Fruit fly (Drosophila melanogaster) whole organism, embryonic: Measurements from ENCODE around the gene CG32073.

Source experiments
- Awh ChIP-seq: fragments of 200-800 bp; sonication (Bioruptor generic); IDR thresholded peaks from 2 replicates; pipeline ENCODE4, ENCODE4 v1.3.6; 2022; ENCODE audit warnings: missing biosample characterization, missing genetic modification characterization
- BtbVII ChIP-seq: fragments of 200-800 bp; sonication (Bioruptor generic); optimal IDR thresholded peaks from 3 replicates; lab custom pipeline; 2017; ENCODE audit warnings: missing biosample characterization, mild to moderate bottlenecking, missing genetic modification characterization
- CG10147 ChIP-seq: fragments of 200-800 bp; sonication (Bioruptor generic); optimal IDR thresholded peaks from 2 replicates; lab custom pipeline; 2019; ENCODE audit warnings: missing biosample characterization, mild to moderate bottlenecking, missing genetic modification characterization, moderate library complexity
- CG10209 ChIP-seq: fragments of 200-800 bp; sonication (Bioruptor generic); optimal IDR thresholded peaks from 3 replicates; lab custom pipeline; 2017; ENCODE audit warnings: missing biosample characterization, mild to moderate bottlenecking, missing genetic modification characterization, missing genetic modification reagents
- CG10462 ChIP-seq: fragments of 200-800 bp; sonication (Bioruptor generic); optimal IDR thresholded peaks from 2 replicates; lab custom pipeline; 2016; ENCODE audit warnings: missing biosample characterization, missing genetic modification characterization
- CG11695 ChIP-seq: fragments of 200-800 bp; sonication (Bioruptor generic); IDR thresholded peaks from 3 replicates; pipeline ENCODE4 v1.3.6; 2022; ENCODE audit warnings: missing biosample characterization, missing genetic modification characterization
- CG14014 ChIP-seq: fragments of 200-800 bp; sonication (Bioruptor generic); IDR thresholded peaks from 2 replicates; pipeline ENCODE4 v1.3.6; 2022; ENCODE audit warnings: missing biosample characterization, missing genetic modification characterization
- CG14710 ChIP-seq: fragments of 200-800 bp; sonication (Bioruptor generic); optimal IDR thresholded peaks from 3 replicates; lab custom pipeline; 2019; ENCODE audit warnings: missing biosample characterization, mild to moderate bottlenecking, missing genetic modification characterization, moderate library complexity
- CG15269 ChIP-seq: fragments of 200-800 bp; sonication (Bioruptor generic); optimal IDR thresholded peaks from 2 replicates; lab custom pipeline; 2018; ENCODE audit warnings: missing biosample characterization, mild to moderate bottlenecking, missing genetic modification characterization, moderate library complexity
- CG1529 ChIP-seq: fragments of 200-800 bp; sonication (Bioruptor generic); optimal IDR thresholded peaks from 3 replicates; lab custom pipeline; 2018; ENCODE audit warnings: missing biosample characterization, missing genetic modification characterization
- CG15601 ChIP-seq: fragments of 200-800 bp; sonication (Bioruptor generic); optimal IDR thresholded peaks from 3 replicates; lab custom pipeline; 2019; ENCODE audit warnings: missing biosample characterization, mild to moderate bottlenecking, missing genetic modification characterization, moderate library complexity
- CG17359 ChIP-seq: fragments of 200-800 bp; sonication (Bioruptor generic); optimal IDR thresholded peaks from 3 replicates; lab custom pipeline; 2018; ENCODE audit warnings: missing biosample characterization, mild to moderate bottlenecking, missing genetic modification characterization, moderate library complexity
- CG17385 ChIP-seq: fragments of 200-800 bp; sonication (Bioruptor generic); optimal IDR thresholded peaks from 3 replicates; lab custom pipeline; 2018; ENCODE audit warnings: missing biosample characterization, mild to moderate bottlenecking, missing genetic modification characterization
- CG2875 ChIP-seq: fragments of 200-800 bp; sonication (Bioruptor generic); optimal IDR thresholded peaks from 2 replicates; lab custom pipeline; 2017; ENCODE audit warnings: missing biosample characterization, mild to moderate bottlenecking, missing genetic modification characterization, missing genetic modification reagents
- CG32767 ChIP-seq: fragments of 200-800 bp; sonication (Bioruptor generic); IDR thresholded peaks from 2 replicates; pipeline ENCODE4 v1.3.6; 2022; ENCODE audit warnings: missing biosample characterization, missing genetic modification characterization
- CG4424 ChIP-seq: fragments of 200-800 bp; sonication (Bioruptor generic); optimal IDR thresholded peaks from 3 replicates; lab custom pipeline; 2016; ENCODE audit warnings: missing biosample characterization, missing genetic modification characterization
- CG4707 ChIP-seq: fragments of 200-800 bp; sonication (Bioruptor generic); optimal IDR thresholded peaks from 2 replicates; lab custom pipeline; 2018; ENCODE audit warnings: missing biosample characterization, mild to moderate bottlenecking, missing genetic modification characterization, moderate library complexity
- CG6813 ChIP-seq: fragments of 200-800 bp; sonication (Bioruptor generic); optimal IDR thresholded peaks from 2 replicates; lab custom pipeline; 2017; ENCODE audit warnings: missing biosample characterization, missing genetic modification characterization, mild to moderate bottlenecking, moderate library complexity, missing genetic modification reagents
- CG7357 ChIP-seq: fragments of 200-800 bp; sonication (Bioruptor generic); IDR thresholded peaks from 3 replicates; pipeline ENCODE4 v1.3.6; 2022; ENCODE audit warnings: missing biosample characterization, missing genetic modification characterization
- D ChIP-seq, 2 experiments: fragments of 200-800 bp in 1 of 2; fragments of >200 bp in 1 of 2; sonication (Bioruptor generic) in 1 of 2; optimal IDR thresholded peaks; 2 replicates in 1 of 2; 3 replicates in 1 of 2; lab custom pipeline; 2017; ENCODE audit warnings: mild to moderate bottlenecking in 1 of 2, missing biosample characterization in 1 of 2, missing genetic modification characterization in 1 of 2, missing genetic modification reagents in 1 of 2
- Eip74EF ChIP-seq, 2 experiments: fragments of 200-800 bp in 1 of 2; fragments of >200 bp in 1 of 2; sonication (Bioruptor generic) in 1 of 2; optimal IDR thresholded peaks; 2 replicates each; lab custom pipeline; 2017 to 2019; ENCODE audit warnings: missing biosample characterization in 2 of 2, missing genetic modification characterization in 2 of 2, mild to moderate bottlenecking in 1 of 2, moderate library complexity in 1 of 2
- Fer3 ChIP-seq: fragments of 200-800 bp; sonication (Bioruptor generic); optimal IDR thresholded peaks from 2 replicates; lab custom pipeline; 2018; ENCODE audit warnings: missing biosample characterization, mild to moderate bottlenecking, missing genetic modification characterization, moderate library complexity
- HHEX ChIP-seq: fragments of 200-800 bp; sonication (Bioruptor generic); optimal IDR thresholded peaks from 3 replicates; lab custom pipeline; 2017; ENCODE audit warnings: missing biosample characterization, mild to moderate bottlenecking, missing genetic modification characterization, missing genetic modification reagents
- HLH54F ChIP-seq: fragments of 200-800 bp; sonication (Bioruptor generic); optimal IDR thresholded peaks from 3 replicates; lab custom pipeline; 2016; ENCODE audit warnings: missing biosample characterization, missing genetic modification characterization
- Hand ChIP-seq: fragments of 200-800 bp; sonication (Bioruptor generic); optimal IDR thresholded peaks from 2 replicates; lab custom pipeline; 2017; ENCODE audit warnings: mild to moderate bottlenecking, missing biosample characterization, missing genetic modification reagents, missing genetic modification characterization
- Lpt ChIP-seq: fragments of >200 bp; optimal IDR thresholded peaks from 2 replicates; lab custom pipeline; 2018; ENCODE audit warnings: missing biosample characterization, missing genetic modification characterization
- NK7.1 ChIP-seq: fragments of 200-800 bp; sonication (Bioruptor generic); optimal IDR thresholded peaks from 3 replicates; lab custom pipeline; 2016; ENCODE audit warnings: missing biosample characterization, missing genetic modification characterization
- Oli ChIP-seq: fragments of 200-800 bp; sonication (Bioruptor generic); optimal IDR thresholded peaks from 2 replicates; lab custom pipeline; 2018; ENCODE audit warnings: missing biosample characterization, mild to moderate bottlenecking, missing genetic modification characterization, moderate library complexity
- PHDP ChIP-seq: fragments of 200-800 bp; sonication (Bioruptor generic); optimal IDR thresholded peaks from 3 replicates; lab custom pipeline; 2018; ENCODE audit warnings: missing biosample characterization, mild to moderate bottlenecking, missing genetic modification characterization, moderate library complexity
- al ChIP-seq: fragments of 200-800 bp; sonication (Bioruptor generic); IDR thresholded peaks from 2 replicates; pipeline ENCODE4 v1.3.6; 2022; ENCODE audit warnings: missing biosample characterization, missing genetic modification characterization
- bsh ChIP-seq, 2 experiments: fragments of 200-800 bp; sonication (Bioruptor generic); optimal IDR thresholded peaks; 2 replicates each; lab custom pipeline; 2017 to 2018; ENCODE audit warnings: mild to moderate bottlenecking in 2 of 2, missing biosample characterization in 2 of 2, missing genetic modification characterization in 2 of 2, moderate library complexity in 1 of 2
- cg ChIP-seq: fragments of 200-800 bp; sonication (Bioruptor generic); optimal IDR thresholded peaks from 3 replicates; lab custom pipeline; 2019; ENCODE audit warnings: missing biosample characterization, mild to moderate bottlenecking, missing genetic modification characterization, moderate library complexity
- chinmo ChIP-seq: fragments of 200-800 bp; sonication (Bioruptor generic); IDR thresholded peaks from 4 replicates; pipeline ENCODE4 v1.3.6; 2022; ENCODE audit warnings: missing biosample characterization, missing genetic modification characterization; ENCODE audit not compliant: partially characterized antibody
- cwo ChIP-seq: fragments of 200-800 bp; sonication (Bioruptor generic); optimal IDR thresholded peaks from 3 replicates; lab custom pipeline; 2017; ENCODE audit warnings: missing biosample characterization, missing genetic modification characterization, mild to moderate bottlenecking, moderate library complexity, missing genetic modification reagents
- dmrt11E ChIP-seq: fragments of 200-800 bp; sonication (Bioruptor generic); optimal IDR thresholded peaks from 3 replicates; lab custom pipeline; 2018; ENCODE audit warnings: missing biosample characterization, mild to moderate bottlenecking, missing genetic modification characterization, moderate library complexity
- dpn ChIP-seq, 2 experiments: fragments of 200-800 bp; sonication (Bioruptor generic); optimal IDR thresholded peaks; 3 replicates each; lab custom pipeline; 2016; ENCODE audit warnings: missing biosample characterization in 2 of 2, missing genetic modification characterization in 2 of 2
- gem ChIP-seq: fragments of 200-800 bp; sonication (Bioruptor generic); optimal IDR thresholded peaks from 2 replicates; lab custom pipeline; 2019; ENCODE audit warnings: missing biosample characterization, mild to moderate bottlenecking, missing genetic modification characterization, moderate library complexity
- lab ChIP-seq: fragments of 200-800 bp; sonication (Bioruptor generic); optimal IDR thresholded peaks from 3 replicates; lab custom pipeline; 2017; ENCODE audit warnings: missing biosample characterization, missing genetic modification characterization, mild to moderate bottlenecking, moderate library complexity, missing genetic modification reagents
- lbe ChIP-seq: fragments of 200-800 bp; sonication (Bioruptor generic); optimal IDR thresholded peaks from 2 replicates; lab custom pipeline; 2016; ENCODE audit warnings: missing biosample characterization, mild to moderate bottlenecking, missing genetic modification characterization
- sd ChIP-seq: fragments of 200-800 bp; sonication (Bioruptor generic); optimal IDR thresholded peaks from 3 replicates; lab custom pipeline; 2018; ENCODE audit warnings: missing biosample characterization, mild to moderate bottlenecking, missing genetic modification characterization, moderate library complexity
- sqz ChIP-seq: fragments of 200-800 bp; sonication (Bioruptor generic); optimal IDR thresholded peaks from 3 replicates; lab custom pipeline; 2018; ENCODE audit warnings: missing biosample characterization, mild to moderate bottlenecking, missing genetic modification characterization
- stc ChIP-seq: fragments of 200-800 bp; sonication (Bioruptor generic); IDR thresholded peaks from 2 replicates; pipeline ENCODE4 v1.3.6; 2022; ENCODE audit warnings: missing biosample characterization, missing genetic modification characterization
- tgo ChIP-seq: fragments of 200-800 bp; sonication (Bioruptor generic); IDR thresholded peaks from 3 replicates; pipeline ENCODE4 v1.3.6; 2022; ENCODE audit warnings: missing biosample characterization, missing genetic modification characterization
- wdn ChIP-seq: fragments of 200-800 bp; sonication (Bioruptor generic); IDR thresholded peaks from 2 replicates; pipeline ENCODE4 v1.3.6; 2022; ENCODE audit warnings: missing biosample characterization, missing genetic modification characterization
- wor ChIP-seq: fragments of 200-800 bp; sonication (Bioruptor generic); IDR thresholded peaks from 2 replicates; pipeline ENCODE4 v1.3.6; 2022; ENCODE audit warnings: missing biosample characterization, missing genetic modification characterization
- zen ChIP-seq: fragments of 200-800 bp; sonication (Bioruptor generic); optimal IDR thresholded peaks from 3 replicates; lab custom pipeline; 2018; ENCODE audit warnings: missing biosample characterization, mild to moderate bottlenecking, missing genetic modification characterization, moderate library complexity

Gene CG32073

dm6 chr3L:11148478-11149251 lies 41.3 kb upstream of the CG32073 start (continued):
- TF ChIP-seq bsh (GFP tag; optimal IDR thresholded peaks at IDR 0.05; lab: Kevin White, UChicago) (peak; percentile 64 to 80), chinmo (GFP tag; lab: Robert Waterston, UW) (peak; percentile 89; the same call in 2 of the 4 replicates), CG17385 (GFP tag; lab: Kevin White, UChicago) (peak; percentile 29), CG2875 (GFP tag; lab: Kevin White, UChicago) (peak; percentile 22), stc (GFP tag; lab: Robert Waterston, UW) (no peak), gem (peak; percentile 71), Eip74EF (GFP tag; optimal IDR thresholded peaks at IDR 0.05; lab: Kevin White, UChicago) (peak in 1 of 2 experiments; percentile 43), CG11695 (GFP tag; lab: Robert Waterston, UW) (peak; percentile 57; the same call in 2 of the 3 replicates), CG15601 (tag; lab: Kevin White, UChicago) (peak; percentile 50), CG14014 (GFP tag; lab: Robert Waterston, UW) (peak; percentile 22; the same call in 1 of the 2 replicates), NK7.1 (GFP tag; lab: Kevin White, UChicago) (no peak), HHEX (GFP tag; lab: Kevin White, UChicago) (peak; percentile 35), lab (GFP tag; lab: Kevin White, UChicago) (peak; percentile 55), Lpt (no peak), zen (no peak), cg (GFP tag; lab: Kevin White, UChicago) (no peak), D (optimal IDR thresholded peaks at IDR 0.05; lab: Kevin White, UChicago) (no peak), D (GFP tag; optimal IDR thresholded peaks at IDR 0.05; lab: Kevin White, UChicago) (peak; percentile 48), dpn (GFP tag; optimal IDR thresholded peaks at IDR 0.05; lab: Kevin White, UChicago) (peak in 1 of 2 experiments; percentile 19), cwo (GFP tag; lab: Kevin White, UChicago) (peak; percentile 24), wdn (GFP tag; lab: Robert Waterston, UW) (no peak), CG17359 (tag; lab: Kevin White, UChicago) (peak; percentile 68), CG10209 (GFP tag; lab: Kevin White, UChicago) (peak; percentile 18), CG6813 (GFP tag; lab: Kevin White, UChicago) (peak; percentile 29), sd (tag; lab: Kevin White, UChicago) (peak; percentile 47), al (GFP tag; lab: Robert Waterston, UW) (peak; percentile 33; the same call in 1 of the 2 replicates), CG4707 (GFP tag; lab: Kevin White, UChicago) (peak; percentile 38), dmrt11E (peak; percentile 24), HLH54F (GFP tag; lab: Kevin White, UChicago) (no peak), Hand (GFP tag; lab: Kevin White, UChicago) (no peak), lbe (no peak), PHDP (tag; lab: Kevin White, UChicago) (peak; percentile 38), CG1529 (peak; percentile 48), tgo (GFP tag; lab: Robert Waterston, UW) (peak; percentile 57; the same call in 2 of the 3 replicates), BtbVII (GFP tag; lab: Kevin White, UChicago) (peak; percentile 35), CG10147 (peak; percentile 32), CG15269 (tag; lab: Kevin White, UChicago) (peak; percentile 16), Fer3 (tag; lab: Kevin White, UChicago) (peak; percentile 6), CG4424 (GFP tag; lab: Kevin White, UChicago) (peak; percentile 47), CG32767 (GFP tag; lab: Robert Waterston, UW) (peak; percentile 39; the same call in 1 of the 2 replicates), wor (peak; percentile 24; the same call in 1 of the 2 replicates), CG10462 (GFP tag; lab: Kevin White, UChicago) (no peak), Oli (tag; lab: Kevin White, UChicago) (peak; percentile 53), CG7357 (GFP tag; lab: Robert Waterston, UW) (peak; percentile 20; the same call in 1 of the 3 replicates), Awh (GFP tag; lab: Robert Waterston, UW) (peak; percentile 60), sqz (no peak), CG14710 (tag; lab: Kevin White, UChicago) (peak; percentile 62)
